Fruit fly (Drosophila melanogaster): ENCODE results near the gene Hk.

The Hk gene

dm6 chrX:10265213-10266017 lies 2.1 kb upstream of the Hk start, which contains the start of gene CG12643 (continued):
- TF ChIP-seq Trl (optimal IDR thresholded peaks at IDR 0.05) (peak; percentile 16 to 40), Trl (GFP tag; optimal IDR thresholded peaks at IDR 0.05) (peak; percentile 89), Vsx1 (GFP tag; optimal IDR thresholded peaks at IDR 0.05) (peak; percentile 67), CG3838 (GFP tag; optimal IDR thresholded peaks at IDR 0.05) (peak; percentile 20), Ada2b (GFP tag; IDR thresholded peaks at IDR 0.05) (peak; percentile 91), CG8944 (GFP tag; optimal IDR thresholded peaks at IDR 0.05) (peak; percentile 93), CG10321 (GFP tag; IDR thresholded peaks at IDR 0.05) (peak; percentile 43; the same call in 1 of the 2 replicates), Lim3 (GFP tag; IDR thresholded peaks at IDR 0.05) (peak; percentile 71), Hr78 (GFP tag; optimal IDR thresholded peaks at IDR 0.05) (peak in 1 of 2 experiments; percentile 61), CG14860 (GFP tag; IDR thresholded peaks at IDR 0.05; ENCODE audit: partially characterized antibody) (no peak), onecut (GFP tag; IDR thresholded peaks at IDR 0.05) (peak; percentile 60), jigr1 (GFP tag; IDR thresholded peaks at IDR 0.05) (peak; percentile 81), unpg (GFP tag; optimal IDR thresholded peaks at IDR 0.05) (peak; percentile 91), CG30431 (GFP tag; optimal IDR thresholded peaks at IDR 0.05) (peak; percentile 84), Doc3 (GFP tag; IDR thresholded peaks at IDR 0.05; ENCODE audit: partially characterized antibody) (no peak), CG17359 (tag; optimal IDR thresholded peaks at IDR 0.05) (peak; percentile 94), Stat92E (GFP tag; optimal IDR thresholded peaks at IDR 0.05) (peak in 1 of 3 experiments; percentile 48), gsb-n (tag; optimal IDR thresholded peaks at IDR 0.05) (peak; percentile 80), CG18599 (GFP tag; optimal IDR thresholded peaks at IDR 0.05) (peak; percentile 89), CG9727 (GFP tag; optimal IDR thresholded peaks at IDR 0.05) (peak; percentile 85), CG10654 (GFP tag; optimal IDR thresholded peaks at IDR 0.05) (peak; percentile 89), CG8924 (tag; optimal IDR thresholded peaks at IDR 0.05) (peak; percentile 88), luna (GFP tag; optimal IDR thresholded peaks at IDR 0.05) (peak; percentile 72), Doc2 (GFP tag; IDR thresholded peaks at IDR 0.05) (peak; percentile 70; the same call in 1 of the 2 replicates), ash1 (GFP tag; optimal IDR thresholded peaks at IDR 0.05) (no peak), ttk (GFP tag; IDR thresholded peaks at IDR 0.05) (peak; percentile 92), seq (GFP tag; IDR thresholded peaks at IDR 0.05) (peak; percentile 89), Adf1 (GFP tag; IDR thresholded peaks at IDR 0.05) (peak; percentile 30), Ets65A (GFP tag) (peak; percentile 99), D19A (tag; optimal IDR thresholded peaks at IDR 0.05) (peak; percentile 95), CG32767 (GFP tag; IDR thresholded peaks at IDR 0.05) (peak; percentile 86; the same call in 1 of the 2 replicates), Rfx (GFP tag; IDR thresholded peaks at IDR 0.05) (peak; percentile 91), gcm (GFP tag; optimal IDR thresholded peaks at IDR 0.05) (peak; percentile 73), Dad (GFP tag; optimal IDR thresholded peaks at IDR 0.05) (peak; percentile 91), CG13123 (GFP tag; optimal IDR thresholded peaks at IDR 0.05) (peak; percentile 66), CG10979 (tag; optimal IDR thresholded peaks at IDR 0.05) (peak; percentile 84), CG13894 (tag; optimal IDR thresholded peaks at IDR 0.05) (peak; percentile 53), CG7745 (tag; optimal IDR thresholded peaks at IDR 0.05) (no peak), CG10431 (GFP tag; optimal IDR thresholded peaks at IDR 0.05) (peak; percentile 66), Oaz (GFP tag; IDR thresholded peaks at IDR 0.05) (peak; percentile 83), CG42726 (GFP tag; IDR thresholded peaks at IDR 0.05; ENCODE audit: partially characterized antibody) (no peak), Taf1 (GFP tag; IDR thresholded peaks at IDR 0.05) (peak; percentile 68), HLHmδ (GFP tag; optimal IDR thresholded peaks at IDR 0.05) (no peak), Dek (tag; optimal IDR thresholded peaks at IDR 0.05) (peak; percentile 73), D19B (GFP tag; optimal IDR thresholded peaks at IDR 0.05) (peak; percentile 97), gro (GFP tag; optimal IDR thresholded peaks at IDR 0.05) (peak; percentile 84)

All from whole organism, embryonic.